Worm (Caenorhabditis elegans) whole organism, midembryonic: ENCODE measurements around the gene H12C20.7.

Experiments
- T22C8.4 ChIP-seq: fragments of 200-800 bp; sonication (Bioruptor generic); IDR thresholded peaks from 2 replicates; pipeline ENCODE4 v1.3.6; 2022; ENCODE audit warnings: missing genetic modification characterization, missing compliant biosample characterization
- cog-1 ChIP-seq: sonication (generic microtip); optimal IDR thresholded peaks from 2 replicates; lab custom pipeline; 2016; ENCODE audit warnings: missing genetic modification characterization, missing compliant biosample characterization
- flt-1 ChIP-seq: fragments of 200-800 bp; sonication (Bioruptor generic); IDR thresholded peaks from 2 replicates; pipeline ENCODE4 v1.3.6; 2022; ENCODE audit warnings: missing genetic modification characterization, missing compliant biosample characterization
- klf-2 ChIP-seq: fragments of 200-800 bp; sonication (Bioruptor generic); conservative IDR thresholded peaks from 2 replicates; pipeline ENCODE4 v1.3.6; 2022; ENCODE audit warnings: missing genetic modification reagents, missing genetic modification characterization, missing compliant biosample characterization
- tab-1 ChIP-seq: fragments of 200-800 bp; sonication (Bioruptor generic); IDR thresholded peaks from 2 replicates; pipeline ENCODE4 v1.3.6; 2022; ENCODE audit warnings: missing genetic modification characterization, missing compliant biosample characterization
- ztf-23 ChIP-seq: fragments of 200-800 bp; sonication (Bioruptor generic); IDR thresholded peaks from 2 replicates; pipeline ENCODE4 v1.3.6; 2022; ENCODE audit warnings: missing genetic modification reagents, missing genetic modification characterization, missing compliant biosample characterization

DNA sequence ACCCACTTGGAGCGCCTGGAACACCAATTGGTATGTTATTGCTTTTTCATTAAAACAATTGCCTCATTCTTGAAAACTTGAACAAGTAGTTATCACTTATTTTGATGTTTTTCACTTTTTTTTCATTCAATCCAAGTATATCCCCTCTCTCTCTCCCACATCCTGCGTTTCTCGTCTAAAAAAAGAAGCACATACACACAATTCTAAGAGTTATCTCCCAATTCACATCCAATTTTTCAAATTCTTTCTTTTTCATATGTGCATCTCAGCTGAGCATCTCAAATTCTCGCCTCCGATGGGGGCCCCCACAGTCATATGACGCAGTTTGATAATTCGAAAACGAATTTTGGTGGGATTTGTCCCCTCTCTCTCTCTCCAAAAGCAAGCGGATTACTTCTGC lies 36.1 kb downstream of the H12C20.7 start:
- TF ChIP-seq cog-1 (tag; lab: Kevin White, UChicago) = no peak
- no peak for TF ChIP-seq T22C8.4
- no peak for TF ChIP-seq tab-1 (GFP tag; lab: Robert Waterston, UW)
- no peak for TF ChIP-seq flt-1 (GFP tag; lab: Robert Waterston, UW)
- TF ChIP-seq klf-2 (GFP tag; lab: Robert Waterston, UW) = no peak
- no peak for TF ChIP-seq ztf-23
